Fruit fly (Drosophila melanogaster): ENCODE results near the gene CG14227.

dm6 chrX:19697255-19697877 lies 8.6 kb upstream of the CG14227 start:
- TF ChIP-seq ey (GFP tag; optimal IDR thresholded peaks at IDR 0.05) = no peak
- peak; percentile 38 for TF ChIP-seq h (GFP tag; optimal IDR thresholded peaks at IDR 0.05)
- peak; percentile 19 for TF ChIP-seq OdsH (GFP tag; optimal IDR thresholded peaks at IDR 0.05)
- no peak for TF ChIP-seq Vsx2 (GFP tag; optimal IDR thresholded peaks at IDR 0.05; ENCODE audit: partially characterized antibody)
- peak; percentile 48 for TF ChIP-seq CG9705 (GFP tag; optimal IDR thresholded peaks at IDR 0.05)

All from whole organism, wandering third instar larva.